Fruit fly (Drosophila melanogaster): Measurements from ENCODE around the gene CG10973.

The CG10973 gene

DNA sequence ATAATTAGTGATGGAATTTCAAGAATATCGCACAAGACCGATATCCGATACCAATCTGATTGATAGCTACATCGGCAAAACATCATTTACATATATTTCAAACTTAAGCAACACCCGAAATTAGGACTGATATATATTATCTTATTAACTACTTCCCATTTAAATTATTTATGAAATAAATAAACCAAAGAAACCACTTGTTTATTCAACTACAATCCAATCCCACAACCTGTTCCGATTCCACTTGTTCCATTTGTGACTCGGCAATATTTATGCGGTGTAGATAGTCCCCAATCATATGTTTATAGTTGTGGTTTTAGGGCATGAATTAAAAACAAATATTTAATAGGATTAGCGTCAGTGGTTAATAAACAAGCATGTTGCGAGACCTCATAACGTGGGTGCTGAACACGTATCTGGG, at the start of gene CG10973, which contains the start of gene Vps13D (continued):
- TF ChIP-seq fru (optimal IDR thresholded peaks at IDR 0.05) (no peak), br (optimal IDR thresholded peaks at IDR 0.05) (no peak), CG16779 (GFP tag; IDR thresholded peaks at IDR 0.05) (no peak), disco-r (GFP tag; optimal IDR thresholded peaks at IDR 0.05) (no peak), CG1024 (GFP tag; IDR thresholded peaks at IDR 0.05) (0 out of 2 replicates have a peak, but pooled peaks have one; percentile 26), CG33557 (GFP tag; optimal IDR thresholded peaks at IDR 0.05) (no peak), lov (optimal IDR thresholded peaks at IDR 0.05) (no peak), lov (GFP tag; IDR thresholded peaks at IDR 0.05) (no peak), seq (GFP tag; IDR thresholded peaks at IDR 0.05) (peak; percentile 67), CG4360 (GFP tag; IDR thresholded peaks at IDR 0.05) (peak; percentile 41; the same call in 1 of the 2 replicates), jing (GFP tag; optimal IDR thresholded peaks at IDR 0.05) (no peak), lab (GFP tag; optimal IDR thresholded peaks at IDR 0.05) (no peak), CG3163 (GFP tag; optimal IDR thresholded peaks at IDR 0.05) (no peak), Ada2b (GFP tag; IDR thresholded peaks at IDR 0.05) (no peak; the same call in 1 of the 2 replicates), CG6272 (GFP tag; IDR thresholded peaks at IDR 0.05) (no peak), NC2β (GFP tag; optimal IDR thresholded peaks at IDR 0.05) (peak; percentile 18), ab (GFP tag; optimal IDR thresholded peaks at IDR 0.05) (no peak), CG4617 (GFP tag; optimal IDR thresholded peaks at IDR 0.05; ENCODE audit: borderline replicate concordance) (peak; percentile 70), B-H2 (GFP tag; optimal IDR thresholded peaks at IDR 0.05) (no peak), phol (tag; optimal IDR thresholded peaks at IDR 0.05) (no peak), Abd-B (GFP tag; optimal IDR thresholded peaks at IDR 0.05) (no peak), jigr1 (GFP tag; IDR thresholded peaks at IDR 0.05) (no peak), CG9437 (GFP tag; optimal IDR thresholded peaks at IDR 0.05) (no peak), CG7271 (tag; optimal IDR thresholded peaks at IDR 0.05) (peak; percentile 40), ara (GFP tag; IDR thresholded peaks at IDR 0.05) (no peak; the same call in 1 of the 2 replicates), CG15269 (tag; optimal IDR thresholded peaks at IDR 0.05) (no peak), lilli (GFP tag; optimal IDR thresholded peaks at IDR 0.05) (no peak), CG4404 (GFP tag; IDR thresholded peaks at IDR 0.05) (no peak), Scr (GFP tag; IDR thresholded peaks at IDR 0.05; ENCODE audit: partially characterized antibody) (peak; percentile 92), Ssrp (tag; optimal IDR thresholded peaks at IDR 0.05) (no peak), CG15011 (GFP tag; optimal IDR thresholded peaks at IDR 0.05) (peak; percentile 25), CG4730 (GFP tag; IDR thresholded peaks at IDR 0.05) (no peak), Dp (GFP tag; optimal IDR thresholded peaks at IDR 0.05) (peak; percentile 33), CG8924 (tag; optimal IDR thresholded peaks at IDR 0.05) (no peak), ham (GFP tag; IDR thresholded peaks at IDR 0.05) (no peak), wor (GFP tag; IDR thresholded peaks at IDR 0.05) (no peak), croc (GFP tag; conservative IDR thresholded peaks at IDR 0.05) (no peak), ssp (GFP tag; IDR thresholded peaks at IDR 0.05) (0 out of 2 replicates have a peak, but pooled peaks have one; percentile 25), E2f2 (GFP tag; IDR thresholded peaks at IDR 0.05) (peak; percentile 40; the same call in 1 of the 2 replicates), GATAe (GFP tag; conservative IDR thresholded peaks at IDR 0.05) (no peak), CG12236 (GFP tag; optimal IDR thresholded peaks at IDR 0.05) (peak; percentile 49), vfl (GFP tag; optimal IDR thresholded peaks at IDR 0.05) (peak; percentile 24), BtbVII (GFP tag; optimal IDR thresholded peaks at IDR 0.05) (peak; percentile 58), nmo (GFP tag; optimal IDR thresholded peaks at IDR 0.05) (no peak), CG18262 (tag; optimal IDR thresholded peaks at IDR 0.05) (no peak), knrl (GFP tag; IDR thresholded peaks at IDR 0.05; ENCODE audit: partially characterized antibody) (peak; percentile 93), nerfin-1 (tag; optimal IDR thresholded peaks at IDR 0.05) (no peak), fd3F (GFP tag; optimal IDR thresholded peaks at IDR 0.05) (no peak), CG9932 (GFP tag; IDR thresholded peaks at IDR 0.05) (no peak), Adf1 (GFP tag; IDR thresholded peaks at IDR 0.05) (no peak), Camta (GFP tag; optimal IDR thresholded peaks at IDR 0.05) (no peak), pnt (GFP tag; optimal IDR thresholded peaks at IDR 0.05) (no peak), oc (tag; optimal IDR thresholded peaks at IDR 0.05) (no peak)

Data from whole organism, embryonic.